Worm (Caenorhabditis elegans): ENCODE data around the gene rnp-2.
"Not testable (repeated sequence)": the region's sequence is repeated elsewhere in the genome, so short reads cannot be mapped to it uniquely, and the experiment has no call there.

DNA sequence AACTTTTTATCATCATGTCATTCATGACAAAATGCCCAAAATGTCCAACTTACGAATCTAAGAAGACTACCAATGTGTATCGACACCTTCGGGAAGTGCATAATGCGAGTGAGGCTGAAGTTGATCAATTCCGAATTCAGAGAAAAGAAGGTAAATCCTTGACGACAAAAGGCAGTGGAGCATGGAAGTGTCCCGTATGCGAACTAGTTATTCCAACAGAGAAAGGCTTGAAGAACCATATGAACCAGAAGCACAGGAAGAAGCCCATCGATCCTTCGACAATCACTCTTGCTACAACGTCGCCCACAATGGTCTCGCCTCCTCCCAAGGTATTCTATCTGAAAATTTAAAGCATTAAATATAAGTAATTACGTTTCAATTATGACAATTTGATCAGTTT lies 14.2 kb downstream of the rnp-2 start, which contains the start of gene K08D10.11:
- TF ChIP-seq unc-62 (GFP tag; optimal IDR thresholded peaks at IDR 0.05 in 1 of 2); unc-62 (tag; optimal IDR thresholded peaks at IDR 0.05); nhr-76 (tag; optimal IDR thresholded peaks at IDR 0.05); unc-39 (tag; optimal IDR thresholded peaks at IDR 0.05); nhr-28 (tag; optimal IDR thresholded peaks at IDR 0.05); lsy-2 (tag; optimal IDR thresholded peaks at IDR 0.05); zfp-3 (GFP tag; conservative IDR thresholded peaks at IDR 0.05); aha-1 (tag); ceh-44 (GFP tag; IDR thresholded peaks at IDR 0.05); nhr-11 (tag; optimal IDR thresholded peaks at IDR 0.05); nhr-77 (tag; optimal IDR thresholded peaks at IDR 0.05); zip-2 (tag; optimal IDR thresholded peaks at IDR 0.05): not testable (repeated sequence)
